Fruit fly (Drosophila melanogaster): ENCODE data around the gene CG31668.

DNA sequence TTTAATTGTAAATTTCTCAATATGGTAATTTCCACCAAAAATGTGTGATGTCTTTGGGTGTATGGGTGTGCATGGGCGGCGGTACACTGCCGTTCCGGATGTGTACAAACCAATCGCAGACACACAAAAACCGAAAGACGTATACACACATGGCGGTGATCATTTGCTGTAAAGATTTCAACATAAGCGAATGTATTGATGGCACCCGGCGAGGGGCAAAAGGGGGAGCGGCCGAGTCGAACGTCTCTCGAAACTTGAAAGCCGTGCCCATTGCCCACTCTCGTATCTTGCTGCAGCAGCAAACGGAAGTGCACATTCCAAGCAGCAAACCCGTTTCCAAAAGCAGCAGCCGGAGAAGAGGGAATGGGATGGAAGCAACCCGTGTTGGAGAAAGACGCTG, 43.7 kb downstream of the CG31668 start:
- no peak for TF ChIP-seq CG8478 (optimal IDR thresholded peaks at IDR 0.05)
- no peak for TF ChIP-seq EcR (GFP tag; optimal IDR thresholded peaks at IDR 0.05)
- no peak for TF ChIP-seq pan (optimal IDR thresholded peaks at IDR 0.05)
- no peak for TF ChIP-seq usp (GFP tag; optimal IDR thresholded peaks at IDR 0.05)

Data from whole organism.